Worm (Caenorhabditis elegans) whole organism, L4/young adult: ENCODE results near the gene Y53F4B.24.
A peak's percentile ranks its signal among the peaks of the same experiment; 100 is the strongest.
"Not testable (repeated sequence)": the region's sequence is repeated elsewhere in the genome, so short reads cannot be mapped to it uniquely, and the experiment has no call there.

ENCODE experiments used
- W03F9.2 ChIP-seq: fragments of 150-350 bp; optimal IDR thresholded peaks from 2 replicates; lab custom pipeline; 2014; ENCODE audit warnings: missing biosample characterization, missing genetic modification characterization
- dao-5 ChIP-seq: sonication (generic microtip); optimal IDR thresholded peaks from 2 replicates; lab custom pipeline; 2016; ENCODE audit warnings: missing genotype, missing genetic modification characterization, moderate library complexity, missing compliant biosample characterization
- him-1 ChIP-seq: sonication (generic microtip); optimal IDR thresholded peaks from 2 replicates; lab custom pipeline; 2016; ENCODE audit warnings: missing genotype, missing genetic modification reagents, missing genetic modification characterization, missing compliant biosample characterization

Y53F4B.24 gene

ce11 chrII:15134332-15134731, at the start of gene Y53F4B.24:
Gene Y53F4B.24 (minus strand): TSS chrII:15134432.
- no peak for TF ChIP-seq him-1 (tag; lab: Kevin White, UChicago)
- TF ChIP-seq dao-5 (tag; lab: Kevin White, UChicago), result no peak
- TF ChIP-seq W03F9.2, result no peak

- TF ChIP-seq dao-5 (tag; lab: Kevin White, UChicago), result no peak
- TF ChIP-seq him-1 (tag; lab: Kevin White, UChicago), result no peak
- TF ChIP-seq W03F9.2, result no peak
These were observed 48.9 kb upstream of the Y53F4B.24 start, which contains the start of gene gst-34 for ce11 chrII:15183139-15183538. Gene gst-34 (minus strand): TSS chrII:15183239.

ce11 chrII:15178494-15178893, 44.3 kb upstream of the Y53F4B.24 start, which contains the start of gene gst-32:
Gene gst-32 (minus strand): TSS chrII:15178594.
- no peak for TF ChIP-seq W03F9.2
- TF ChIP-seq dao-5 (tag; lab: Kevin White, UChicago), result no peak
- TF ChIP-seq him-1 (tag; lab: Kevin White, UChicago), result no peak

ce11 chrII:15175643-15176042, 41.4 kb upstream of the Y53F4B.24 start, which contains the start of gene Y53F4B.36:
Gene Y53F4B.36 (plus strand): TSS chrII:15175943.
- TF ChIP-seq him-1 (tag; lab: Kevin White, UChicago) (no peak), dao-5 (tag; lab: Kevin White, UChicago) (no peak), W03F9.2 (no peak)

ce11 chrII:15174915-15175548, 40.8 kb upstream of the Y53F4B.24 start, which contains the start of gene gst-31:
Gene gst-31 (minus strand): TSS chrII:15174965.
- TF ChIP-seq W03F9.2 (no peak), dao-5 (tag; lab: Kevin White, UChicago) (no peak), him-1 (tag; lab: Kevin White, UChicago) (no peak)

- no peak for TF ChIP-seq W03F9.2
- no peak for TF ChIP-seq him-1 (tag; lab: Kevin White, UChicago)
- TF ChIP-seq dao-5 (tag; lab: Kevin White, UChicago), result no peak
These were observed 38.9 kb upstream of the Y53F4B.24 start for ce11 chrII:15173174-15173573.

ce11 chrII:15171816-15172215, 37.6 kb upstream of the Y53F4B.24 start, which contains the start of gene gst-39:
Gene gst-39 (minus strand): TSS chrII:15171916.
- TF ChIP-seq him-1 (tag; lab: Kevin White, UChicago); W03F9.2; dao-5 (tag; lab: Kevin White, UChicago): not testable (repeated sequence)

ce11 chrII:15169811-15170282, 35.6 kb upstream of the Y53F4B.24 start, which contains the start of gene gst-29:
Gene gst-29 (minus strand): TSS chrII:15169861.
- TF ChIP-seq W03F9.2, result no peak
- no peak for TF ChIP-seq him-1 (tag; lab: Kevin White, UChicago)
- no peak for TF ChIP-seq dao-5 (tag; lab: Kevin White, UChicago)

- TF ChIP-seq W03F9.2, result no peak
- no peak for TF ChIP-seq dao-5 (tag; lab: Kevin White, UChicago)
- no peak for TF ChIP-seq him-1 (tag; lab: Kevin White, UChicago)
These were observed 33.1 kb upstream of the Y53F4B.24 start, which contains the start of gene gst-28 for ce11 chrII:15167340-15167739. Gene gst-28 (minus strand): TSS chrII:15167577.

- TF ChIP-seq him-1 (tag; lab: Kevin White, UChicago), result peak; percentile 44
- TF ChIP-seq W03F9.2, result peak; percentile 77
- TF ChIP-seq dao-5 (tag; lab: Kevin White, UChicago), result peak; percentile 77
These were observed 31.5 kb upstream of the Y53F4B.24 start, which contains the start of gene gst-27 for ce11 chrII:15165681-15166235. Gene gst-27 (minus strand): TSS chrII:15165731.

- TF ChIP-seq W03F9.2 (no peak), dao-5 (tag; lab: Kevin White, UChicago) (no peak)
These were observed 30.2 kb upstream of the Y53F4B.24 start, which contains the start of gene gst-26 for ce11 chrII:15164453-15164852. Gene gst-26 (minus strand): TSS chrII:15164553.

ce11 chrII:15158364-15158763, 24.1 kb upstream of the Y53F4B.24 start:
- TF ChIP-seq W03F9.2 (no peak), dao-5 (tag; lab: Kevin White, UChicago) (no peak), him-1 (tag; lab: Kevin White, UChicago) (no peak)

- TF ChIP-seq him-1 (tag; lab: Kevin White, UChicago) (no peak), W03F9.2 (no peak), dao-5 (tag; lab: Kevin White, UChicago) (no peak)
These were observed 23.6 kb upstream of the Y53F4B.24 start, which contains the start of gene ptr-20 for ce11 chrII:15157880-15158279. Gene ptr-20 (plus strand): TSS chrII:15158180.

ce11 chrII:15148442-15148841, 14.2 kb upstream of the Y53F4B.24 start:
- TF ChIP-seq him-1 (tag; lab: Kevin White, UChicago) (no peak), W03F9.2 (no peak)
